Worm (Caenorhabditis elegans): ENCODE results near the gene F57F4.2.

DNA sequence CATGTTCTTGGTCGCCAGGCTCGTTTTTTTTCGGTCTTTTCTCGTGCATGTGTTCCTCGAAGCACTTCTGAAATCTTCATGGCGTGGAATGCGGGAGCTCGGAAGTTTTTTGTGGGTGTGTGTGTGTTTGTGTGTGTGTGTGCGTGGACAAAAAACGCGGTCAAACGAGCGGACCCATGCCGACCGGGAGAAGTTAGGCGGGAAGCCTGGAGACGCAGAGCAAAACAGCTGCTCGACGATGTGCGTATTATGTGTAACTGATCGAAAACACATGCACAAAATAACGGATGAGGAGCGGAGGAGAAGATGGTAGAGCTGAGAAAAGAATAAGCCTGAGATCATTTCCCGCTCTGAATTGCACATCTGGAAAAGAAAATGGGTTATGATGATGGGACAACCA is 47.0 kb downstream of the F57F4.2 start:
- TF ChIP-seq fax-1 (tag; optimal IDR thresholded peaks at IDR 0.05) (no peak), C08G9.2 (tag; optimal IDR thresholded peaks at IDR 0.05) (no peak), ahr-1 (tag; optimal IDR thresholded peaks at IDR 0.05) (no peak), pag-3 (tag; optimal IDR thresholded peaks at IDR 0.05; ENCODE audit: borderline replicate concordance) (no peak), pha-4 (tag; optimal IDR thresholded peaks at IDR 0.05) (no peak), ceh-9 (tag; optimal IDR thresholded peaks at IDR 0.05) (no peak), dve-1 (tag; optimal IDR thresholded peaks at IDR 0.05) (no peak), elt-4 (tag; optimal IDR thresholded peaks at IDR 0.05) (no peak), pat-9 (tag; optimal IDR thresholded peaks at IDR 0.05) (no peak), eyg-1 (tag; optimal IDR thresholded peaks at IDR 0.05) (no peak), pax-1 (tag; optimal IDR thresholded peaks at IDR 0.05) (no peak), sox-2 (GFP tag; IDR thresholded peaks at IDR 0.05) (no peak), elt-2 (tag; optimal IDR thresholded peaks at IDR 0.05) (no peak)

Measured in whole organism, late embryonic.